Worm (Caenorhabditis elegans) whole organism, young adult: Measurements from ENCODE around the gene F28H6.6.
A peak's percentile ranks its signal among the peaks of the same experiment; 100 is the strongest.

ENCODE experiments used
- B0019.2 ChIP-seq: fragments of 200-800 bp; sonication (Bioruptor generic); conservative IDR thresholded peaks from 2 replicates; pipeline ENCODE4 v1.3.6; 2022; ENCODE audit warnings: missing genetic modification reagents, missing genetic modification characterization, missing compliant biosample characterization
- B0261.1 ChIP-seq: sonication (generic microtip); optimal IDR thresholded peaks from 2 replicates; lab custom pipeline; 2016; ENCODE audit warnings: mild to moderate bottlenecking, missing genetic modification characterization, moderate library complexity, missing compliant biosample characterization
- C17E4.6 ChIP-seq: fragments of 200-800 bp; sonication (Bioruptor generic); IDR thresholded peaks from 2 replicates; pipeline ENCODE4 v1.3.6; 2022; ENCODE audit warnings: missing genetic modification reagents, missing genetic modification characterization, missing compliant biosample characterization
- F22D6.2 ChIP-seq: sonication (generic microtip); optimal IDR thresholded peaks from 2 replicates; lab custom pipeline; 2016; ENCODE audit warnings: mild to moderate bottlenecking, missing genetic modification characterization, missing compliant biosample characterization
- F23B12.7 ChIP-seq: sonication (generic microtip); optimal IDR thresholded peaks from 2 replicates; lab custom pipeline; 2017; ENCODE audit warnings: missing genetic modification characterization, mild to moderate bottlenecking, missing compliant biosample characterization, antibody characterized with exemption, moderate library complexity; ENCODE audit not compliant: insufficient read depth
- F49E8.2 ChIP-seq: sonication (generic microtip); optimal IDR thresholded peaks from 3 replicates; lab custom pipeline; 2017; ENCODE audit warnings: missing genetic modification characterization, mild to moderate bottlenecking, missing compliant biosample characterization, antibody characterized with exemption, moderate library complexity; ENCODE audit not compliant: insufficient read depth
- F57C9.4 ChIP-seq: sonication (generic microtip); optimal IDR thresholded peaks from 2 replicates; lab custom pipeline; 2017; ENCODE audit warnings: mild to moderate bottlenecking, missing genetic modification characterization, missing compliant biosample characterization
- K11D2.4 ChIP-seq: fragments of 200-800 bp; sonication (Bioruptor generic); IDR thresholded peaks from 2 replicates; pipeline ENCODE4 v1.3.6; 2022; ENCODE audit warnings: missing genetic modification reagents, missing genetic modification characterization, missing compliant biosample characterization
- Y53F4B.3 ChIP-seq: fragments of 200-800 bp; sonication (Bioruptor generic); IDR thresholded peaks from 2 replicates; pipeline ENCODE4 v1.3.6; 2022; ENCODE audit warnings: missing genetic modification reagents, missing genetic modification characterization, missing compliant biosample characterization
- Y53G8AR.9 ChIP-seq: fragments of 200-800 bp; sonication (Bioruptor generic); conservative IDR thresholded peaks from 2 replicates; pipeline ENCODE4 v1.3.6; 2022; ENCODE audit warnings: missing genetic modification reagents, missing genetic modification characterization, missing compliant biosample characterization
- ZK185.1 ChIP-seq: sonication (generic microtip); optimal IDR thresholded peaks from 2 replicates; lab custom pipeline; 2016; ENCODE audit warnings: mild to moderate bottlenecking, missing genetic modification characterization, missing compliant biosample characterization; ENCODE audit not compliant: poor library complexity, severe bottlenecking
- attf-3 ChIP-seq: fragments of 200-800 bp; sonication (Bioruptor generic); conservative IDR thresholded peaks from 2 replicates; pipeline ENCODE4 v1.3.6; 2022; ENCODE audit warnings: missing genetic modification reagents, missing genetic modification characterization, missing compliant biosample characterization
- cebp-1 ChIP-seq, 2 experiments: fragments of 200-800 bp in 1 of 2; sonication (Bioruptor generic) in 1 of 2; sonication (generic microtip) in 1 of 2; IDR thresholded peaks in 1 of 2; optimal IDR thresholded peaks in 1 of 2; 2 replicates each; pipeline versions ENCODE4 v1.3.6 to Lab custom; 2017 to 2022; ENCODE audit warnings: missing compliant biosample characterization in 2 of 2, missing genetic modification characterization in 2 of 2, mild to moderate bottlenecking in 1 of 2, missing genetic modification reagents in 1 of 2, moderate library complexity in 1 of 2
- cebp-2 ChIP-seq: fragments of 200-800 bp; sonication (Bioruptor generic); IDR thresholded peaks from 2 replicates; pipeline ENCODE4 v1.3.6; 2022; ENCODE audit warnings: missing genetic modification characterization, missing compliant biosample characterization
- ceh-40 ChIP-seq: fragments of 200-800 bp; sonication (Bioruptor generic); IDR thresholded peaks from 2 replicates; pipeline ENCODE4 v1.3.6; 2022; ENCODE audit warnings: missing genetic modification characterization, missing compliant biosample characterization
- chd-7 ChIP-seq: sonication (generic microtip); optimal IDR thresholded peaks from 2 replicates; lab custom pipeline; 2016; ENCODE audit warnings: mild to moderate bottlenecking, missing genetic modification characterization, moderate library complexity, missing compliant biosample characterization
- dpl-1 ChIP-seq: fragments of 150-350 bp; optimal IDR thresholded peaks from 2 replicates; lab custom pipeline; 2014; ENCODE audit warnings: missing biosample characterization, missing genetic modification reagents, missing genetic modification characterization
- fkh-3 ChIP-seq: sonication (generic microtip); optimal IDR thresholded peaks from 2 replicates; lab custom pipeline; 2016; ENCODE audit warnings: mild to moderate bottlenecking, missing genetic modification characterization, missing compliant biosample characterization
- hmg-1.2 ChIP-seq: fragments of 200-800 bp; sonication (Bioruptor generic); IDR thresholded peaks from 2 replicates; pipeline ENCODE4 v1.3.6; 2022; ENCODE audit warnings: missing genetic modification reagents, missing genetic modification characterization, missing compliant biosample characterization
- hmg-20 ChIP-seq: fragments of 200-800 bp; sonication (Bioruptor generic); IDR thresholded peaks from 2 replicates; pipeline ENCODE4 v1.3.6; 2022; ENCODE audit warnings: missing genetic modification reagents, missing genetic modification characterization, missing compliant biosample characterization
- let-607 ChIP-seq, 2 experiments: fragments of 200-800 bp in 1 of 2; sonication (Bioruptor generic) in 1 of 2; sonication (generic microtip) in 1 of 2; optimal IDR thresholded peaks; 2 replicates each; lab custom pipeline; 2016 to 2018; ENCODE audit warnings: mild to moderate bottlenecking in 2 of 2, missing compliant biosample characterization in 2 of 2, missing genetic modification characterization in 2 of 2, moderate library complexity in 2 of 2, missing genotype in 1 of 2
- lin-26 ChIP-seq: fragments of 200-800 bp; sonication (Bioruptor generic); IDR thresholded peaks from 2 replicates; pipeline ENCODE4 v1.3.6; 2022; ENCODE audit warnings: missing genetic modification reagents, missing genetic modification characterization, missing compliant biosample characterization
- lin-54 ChIP-seq: fragments of 200-800 bp; sonication (Bioruptor generic); optimal IDR thresholded peaks from 2 replicates; lab custom pipeline; 2018; ENCODE audit warnings: mild to moderate bottlenecking, missing genetic modification characterization, missing compliant biosample characterization
- lsy-27 ChIP-seq: sonication (generic microtip); optimal IDR thresholded peaks from 2 replicates; lab custom pipeline; 2017; ENCODE audit warnings: missing genetic modification characterization, mild to moderate bottlenecking, missing compliant biosample characterization, antibody characterized with exemption, missing genotype, borderline replicate concordance; ENCODE audit not compliant: insufficient read depth
- madf-6 ChIP-seq: fragments of 200-800 bp; sonication (Bioruptor generic); IDR thresholded peaks from 2 replicates; pipeline ENCODE4 v1.3.6; 2022; ENCODE audit warnings: missing genetic modification reagents, missing genetic modification characterization, missing compliant biosample characterization
- madf-8 ChIP-seq: fragments of 200-800 bp; sonication (Bioruptor generic); conservative IDR thresholded peaks from 2 replicates; pipeline ENCODE4 v1.3.6; 2022; ENCODE audit warnings: missing genetic modification reagents, missing genetic modification characterization, missing compliant biosample characterization
- mel-28 ChIP-seq: sonication (generic microtip); optimal IDR thresholded peaks from 2 replicates; lab custom pipeline; 2016; ENCODE audit warnings: borderline replicate concordance, mild to moderate bottlenecking, missing genetic modification characterization, missing compliant biosample characterization
- mes-4 ChIP-seq: sonication (generic microtip); optimal IDR thresholded peaks from 2 replicates; lab custom pipeline; 2016; ENCODE audit warnings: missing genotype, missing genetic modification characterization, missing compliant biosample characterization
- mxl-1 ChIP-seq: sonication (generic microtip); optimal IDR thresholded peaks from 2 replicates; lab custom pipeline; 2016; ENCODE audit warnings: missing genetic modification characterization, missing compliant biosample characterization
- nhr-80 ChIP-seq: sonication (generic microtip); optimal IDR thresholded peaks from 2 replicates; lab custom pipeline; 2016; ENCODE audit warnings: missing genetic modification characterization, missing compliant biosample characterization
- sdz-38 ChIP-seq: sonication (generic microtip); optimal IDR thresholded peaks from 2 replicates; lab custom pipeline; 2016; ENCODE audit warnings: missing genotype, missing genetic modification characterization, missing compliant biosample characterization
- somi-1 ChIP-seq: fragments of 200-800 bp; sonication (Bioruptor generic); optimal IDR thresholded peaks from 2 replicates; lab custom pipeline; 2018; ENCODE audit warnings: mild to moderate bottlenecking, missing genetic modification characterization, missing compliant biosample characterization
- unc-130 ChIP-seq: sonication (generic microtip); optimal IDR thresholded peaks from 2 replicates; lab custom pipeline; 2016; ENCODE audit warnings: missing genetic modification reagents, missing genetic modification characterization, missing compliant biosample characterization
- ztf-22 ChIP-seq: fragments of 200-800 bp; sonication (Bioruptor generic); optimal IDR thresholded peaks from 2 replicates; lab custom pipeline; 2018; ENCODE audit warnings: mild to moderate bottlenecking, missing genetic modification characterization, moderate library complexity, missing compliant biosample characterization
- ztf-26 ChIP-seq: sonication (generic microtip); optimal IDR thresholded peaks from 2 replicates; lab custom pipeline; 2017; ENCODE audit warnings: missing genetic modification characterization, missing compliant biosample characterization

Gene F28H6.6

ce11 chrX:14101986-14102385 is 23.7 kb downstream of the F28H6.6 start, which contains the start of gene F16B12.6 (continued):
- TF ChIP-seq ZK185.1 (tag; lab: Kevin White, UChicago): no peak

DNA sequence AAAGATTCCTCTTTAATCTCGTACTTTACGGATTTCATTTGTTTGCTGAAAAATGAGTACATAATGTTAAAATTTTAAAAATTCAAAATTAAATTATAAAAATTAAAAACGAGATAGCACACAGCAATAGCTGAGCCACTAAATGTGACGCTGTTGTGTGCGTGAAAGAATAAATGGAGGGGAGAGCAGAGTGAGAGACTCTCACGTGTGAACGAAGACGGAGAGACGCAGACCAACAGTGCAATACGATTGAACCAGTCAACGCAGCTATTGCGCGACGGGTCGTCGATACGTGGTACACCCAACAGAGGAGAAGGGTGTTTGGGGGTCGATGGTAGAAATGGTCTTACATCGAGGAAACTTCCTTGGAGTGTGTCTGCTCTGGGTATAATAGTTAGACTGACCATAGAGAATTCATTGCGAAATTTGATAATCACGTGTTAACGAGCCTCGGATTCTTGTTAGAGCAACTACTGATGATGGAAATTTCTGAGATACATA is 27.0 kb downstream of the F28H6.6 start, which contains the start of gene F16B12.4:
F16B12.4 (minus strand) TSS at position 51 of the 501 bp plus-strand sequence.
- TF ChIP-seq cebp-1 (GFP tag; IDR thresholded peaks at IDR 0.05; lab: Robert Waterston, UW) (peak; percentile 67), cebp-1 (tag; optimal IDR thresholded peaks at IDR 0.05; lab: Kevin White, UChicago) (peak; percentile 80), hmg-1.2 (GFP tag; lab: Robert Waterston, UW) (peak; percentile 81; the same call in 1 of the 2 replicates), let-607 (tag; optimal IDR thresholded peaks at IDR 0.05; lab: Kevin White, UChicago) (no peak)

DNA sequence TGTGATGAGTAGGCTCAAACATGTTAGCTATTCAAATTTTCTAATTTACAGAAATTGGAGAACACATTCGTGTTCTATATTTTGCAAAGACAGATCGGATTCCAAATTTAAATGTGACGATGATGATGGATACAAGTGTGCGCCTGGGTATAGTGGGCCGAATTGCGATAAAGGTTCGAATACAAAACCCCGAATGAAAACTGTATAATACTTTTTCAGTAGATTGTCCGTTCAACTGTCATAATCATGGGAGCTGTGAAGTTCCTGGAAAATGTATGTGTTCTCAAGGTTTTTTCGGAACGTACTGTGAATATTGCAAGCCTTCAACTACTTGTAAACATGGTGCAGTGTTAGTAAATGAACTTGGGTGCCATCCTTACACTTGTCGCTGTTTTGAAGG is 34.7 kb downstream of the F28H6.6 start:
- TF ChIP-seq F49E8.2 (tag; lab: Kevin White, UChicago): no peak
- no peak for TF ChIP-seq fkh-3
- no peak for TF ChIP-seq C17E4.6 (GFP tag; lab: Robert Waterston, UW)
- TF ChIP-seq ceh-40: no peak
- TF ChIP-seq lin-26 (GFP tag; lab: Robert Waterston, UW): no peak
- no peak for TF ChIP-seq mes-4
- TF ChIP-seq sdz-38: no peak
- no peak for TF ChIP-seq K11D2.4
- no peak for TF ChIP-seq lin-54 (GFP tag; lab: Kevin White, UChicago)
- TF ChIP-seq F23B12.7 (tag; lab: Kevin White, UChicago): no peak
- TF ChIP-seq B0261.1 (tag; lab: Kevin White, UChicago): no peak
- no peak for TF ChIP-seq Y53F4B.3 (GFP tag; lab: Robert Waterston, UW)
- no peak for TF ChIP-seq F57C9.4 (tag; lab: Kevin White, UChicago)
- TF ChIP-seq unc-130 (GFP tag; lab: Kevin White, UChicago): no peak
- no peak for TF ChIP-seq cebp-2 (GFP tag; lab: Robert Waterston, UW)
- TF ChIP-seq mel-28 (tag; lab: Kevin White, UChicago): no peak

DNA sequence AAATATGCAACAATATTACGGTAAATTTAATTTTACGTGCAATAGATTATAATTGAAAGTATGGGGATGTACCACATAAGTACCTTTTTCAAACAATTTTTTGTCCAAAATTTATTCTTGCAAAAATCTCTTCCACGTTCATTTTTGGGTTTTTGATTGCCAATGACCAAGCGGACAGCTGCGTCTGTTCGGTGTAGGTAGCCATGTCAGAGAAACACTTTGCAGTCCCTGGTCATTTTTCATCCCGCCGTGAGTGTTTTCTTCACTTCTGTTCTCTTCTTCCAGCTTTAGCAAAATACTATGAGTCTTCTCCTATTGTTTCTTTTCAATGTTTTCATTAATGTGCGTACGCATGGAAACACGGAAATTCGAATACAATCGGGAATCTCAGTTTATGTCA is 35.6 kb downstream of the F28H6.6 start, which contains the start of gene dsl-4:
dsl-4 (plus strand) TSS at position 301 of the 400 bp plus-strand sequence.
- no peak for TF ChIP-seq madf-8 (GFP tag; lab: Robert Waterston, UW)
- TF ChIP-seq hmg-1.2 (GFP tag; lab: Robert Waterston, UW): no peak
- TF ChIP-seq attf-3 (GFP tag; lab: Robert Waterston, UW): no peak
- no peak for TF ChIP-seq nhr-80
- no peak for TF ChIP-seq madf-6 (GFP tag; lab: Robert Waterston, UW)
- TF ChIP-seq F22D6.2 (tag; lab: Kevin White, UChicago): no peak
- no peak for TF ChIP-seq dpl-1
- no peak for TF ChIP-seq Y53G8AR.9 (GFP tag; lab: Robert Waterston, UW)
- no peak for TF ChIP-seq F49E8.2 (tag; lab: Kevin White, UChicago)
- TF ChIP-seq hmg-20 (GFP tag; lab: Robert Waterston, UW): no peak
- TF ChIP-seq somi-1 (GFP tag; lab: Kevin White, UChicago): no peak
- TF ChIP-seq chd-7 (tag; lab: Kevin White, UChicago): no peak
- TF ChIP-seq ztf-22 (GFP tag; lab: Kevin White, UChicago): no peak
- TF ChIP-seq lsy-27 (tag; lab: Kevin White, UChicago): no peak
- no peak for TF ChIP-seq B0019.2 (GFP tag; lab: Robert Waterston, UW)
- no peak for TF ChIP-seq ztf-26 (tag; lab: Kevin White, UChicago)
- no peak for TF ChIP-seq mxl-1 (tag; lab: Kevin White, UChicago)
